Fruit fly (Drosophila melanogaster): Measurements from ENCODE around the gene sNPF-R.

- TF ChIP-seq psq (GFP tag; optimal IDR thresholded peaks at IDR 0.05) (no peak), Hnf4 (GFP tag; optimal IDR thresholded peaks at IDR 0.05) (no peak), brk (GFP tag; optimal IDR thresholded peaks at IDR 0.05) (no peak), GATAd (GFP tag; optimal IDR thresholded peaks at IDR 0.05) (no peak), sage (GFP tag; optimal IDR thresholded peaks at IDR 0.05) (no peak), Hr78 (GFP tag; optimal IDR thresholded peaks at IDR 0.05) (no peak), OdsH (GFP tag; optimal IDR thresholded peaks at IDR 0.05) (no peak), CG9705 (GFP tag; optimal IDR thresholded peaks at IDR 0.05) (no peak), Abd-B (GFP tag; optimal IDR thresholded peaks at IDR 0.05) (no peak)
Observed at dm6 chr3L:20138327-20138726, 49.5 kb upstream of the sNPF-R start.
